Fruit fly (Drosophila melanogaster): ENCODE results near the gene Cyp304a1.

Cyp304a1 gene

dm6 chr3R:12980628-12981219 lies 17.1 kb downstream of the Cyp304a1 start, which contains the start of gene Paip2:
Gene Paip2 (plus strand): TSS chr3R:12980792.
- TF ChIP-seq CG12299 (tag; optimal IDR thresholded peaks at IDR 0.05), result peak; percentile 5
- no peak for TF ChIP-seq CG11456 (GFP tag; IDR thresholded peaks at IDR 0.05)
- TF ChIP-seq tio (GFP tag; optimal IDR thresholded peaks at IDR 0.05), result no peak
- peak in 1 of 3 experiments; percentile 77 for TF ChIP-seq Stat92E (GFP tag; optimal IDR thresholded peaks at IDR 0.05)
- no peak for TF ChIP-seq CG7987 (GFP tag; optimal IDR thresholded peaks at IDR 0.05)
- TF ChIP-seq lola (GFP tag; optimal IDR thresholded peaks at IDR 0.05), result peak in 1 of 3 experiments; percentile 32
- no peak for TF ChIP-seq nau (GFP tag; optimal IDR thresholded peaks at IDR 0.05)
- no peak for TF ChIP-seq Meics (GFP tag; optimal IDR thresholded peaks at IDR 0.05)
- no peak for TF ChIP-seq CG12744 (GFP tag; optimal IDR thresholded peaks at IDR 0.05)
- TF ChIP-seq stc (GFP tag; IDR thresholded peaks at IDR 0.05), result no peak
- TF ChIP-seq CG7839 (tag; optimal IDR thresholded peaks at IDR 0.05), result no peak
- no peak for TF ChIP-seq PHDP (tag; optimal IDR thresholded peaks at IDR 0.05)
- TF ChIP-seq Xrp1 (GFP tag; IDR thresholded peaks at IDR 0.05), result no peak
- TF ChIP-seq CG8281 (tag; optimal IDR thresholded peaks at IDR 0.05), result no peak
- TF ChIP-seq stwl (tag; optimal IDR thresholded peaks at IDR 0.05), result peak; percentile 69
- TF ChIP-seq ERR (GFP tag; optimal IDR thresholded peaks at IDR 0.05), result no peak
- no peak for TF ChIP-seq CG3726 (GFP tag; IDR thresholded peaks at IDR 0.05)
- TF ChIP-seq sug (tag; optimal IDR thresholded peaks at IDR 0.05), result peak; percentile 52
- no peak for TF ChIP-seq tin (GFP tag; optimal IDR thresholded peaks at IDR 0.05)
- peak; percentile 46; the same call in 1 of the 2 replicates for TF ChIP-seq chm (GFP tag; IDR thresholded peaks at IDR 0.05)
- no peak for TF ChIP-seq pum (GFP tag; optimal IDR thresholded peaks at IDR 0.05)
- no peak for TF ChIP-seq Atf6 (GFP tag; IDR thresholded peaks at IDR 0.05)
- peak; percentile 93 for TF ChIP-seq ato (GFP tag; IDR thresholded peaks at IDR 0.05; ENCODE audit: partially characterized antibody)
- TF ChIP-seq sna (GFP tag; IDR thresholded peaks at IDR 0.05; ENCODE audit: partially characterized antibody), result peak; percentile 99
- no peak for TF ChIP-seq bowl (GFP tag; IDR thresholded peaks at IDR 0.05)
- peak; percentile 60 for TF ChIP-seq CG2712 (tag; optimal IDR thresholded peaks at IDR 0.05)
- TF ChIP-seq CG5180 (GFP tag; optimal IDR thresholded peaks at IDR 0.05), result no peak
- no peak for TF ChIP-seq Deaf1 (tag; optimal IDR thresholded peaks at IDR 0.05)
- TF ChIP-seq CG3838 (GFP tag; optimal IDR thresholded peaks at IDR 0.05), result peak; percentile 39
- TF ChIP-seq CG1603 (tag; optimal IDR thresholded peaks at IDR 0.05), result peak; percentile 71
- TF ChIP-seq Taf1 (GFP tag; IDR thresholded peaks at IDR 0.05), result no peak
- no peak for TF ChIP-seq slp2 (GFP tag; optimal IDR thresholded peaks at IDR 0.05)
- no peak for TF ChIP-seq Awh (GFP tag; IDR thresholded peaks at IDR 0.05)
- TF ChIP-seq salm (tag; optimal IDR thresholded peaks at IDR 0.05), result no peak
- peak; percentile 83 for TF ChIP-seq CG42726 (GFP tag; IDR thresholded peaks at IDR 0.05; ENCODE audit: partially characterized antibody)
- no peak for TF ChIP-seq D19B (GFP tag; optimal IDR thresholded peaks at IDR 0.05)
- TF ChIP-seq Dbx (GFP tag; IDR thresholded peaks at IDR 0.05), result no peak
- TF ChIP-seq pan (optimal IDR thresholded peaks at IDR 0.05), result no peak
- TF ChIP-seq pan (GFP tag; optimal IDR thresholded peaks at IDR 0.05 in 1 of 2, IDR thresholded peaks at IDR 0.05 in 1 of 2), result no peak
- TF ChIP-seq h (optimal IDR thresholded peaks at IDR 0.05), result no peak
- TF ChIP-seq CG7556 (GFP tag; optimal IDR thresholded peaks at IDR 0.05), result no peak
- TF ChIP-seq kni (GFP tag; optimal IDR thresholded peaks at IDR 0.05), result no peak
- TF ChIP-seq Doc3 (GFP tag; IDR thresholded peaks at IDR 0.05; ENCODE audit: partially characterized antibody), result peak; percentile 98
- peak; percentile 71 for TF ChIP-seq CG10267 (tag; optimal IDR thresholded peaks at IDR 0.05)
- no peak for TF ChIP-seq fd96Cb (tag; optimal IDR thresholded peaks at IDR 0.05)
- peak; percentile 9 for TF ChIP-seq Dip3 (GFP tag; optimal IDR thresholded peaks at IDR 0.05)
- TF ChIP-seq Dll (GFP tag; IDR thresholded peaks at IDR 0.05; ENCODE audit: partially characterized antibody), result peak; percentile 99
- no peak for TF ChIP-seq Mad (GFP tag; optimal IDR thresholded peaks at IDR 0.05)
- peak; percentile 31 for TF ChIP-seq nerfin-1 (tag; optimal IDR thresholded peaks at IDR 0.05)
- TF ChIP-seq CG15269 (tag; optimal IDR thresholded peaks at IDR 0.05), result no peak
